Worm (Caenorhabditis elegans) whole organism, late embryonic: ENCODE measurements around the gene srh-297.
"Not testable (repeated sequence)": the region's sequence is repeated elsewhere in the genome, so short reads cannot be mapped to it uniquely, and the experiment has no call there.

Source experiments
- C08G9.2 ChIP-seq: sonication (generic microtip); optimal IDR thresholded peaks from 2 replicates; lab custom pipeline; 2016; ENCODE audit warnings: mild to moderate bottlenecking, missing genetic modification characterization, moderate library complexity, missing compliant biosample characterization
- C38D4.7 ChIP-seq: fragments of 200-800 bp; sonication (Bioruptor generic); optimal IDR thresholded peaks from 2 replicates; lab custom pipeline; 2018; ENCODE audit warnings: mild to moderate bottlenecking, missing genetic modification characterization, moderate library complexity, missing compliant biosample characterization
- K02D7.2 ChIP-seq: sonication (generic microtip); optimal IDR thresholded peaks from 2 replicates; lab custom pipeline; 2017; ENCODE audit warnings: mild to moderate bottlenecking, missing genetic modification characterization, missing compliant biosample characterization
- Y22D7AL.16 ChIP-seq: sonication (generic microtip); optimal IDR thresholded peaks from 2 replicates; lab custom pipeline; 2016; ENCODE audit warnings: missing genetic modification characterization, missing compliant biosample characterization
- ceh-18 ChIP-seq: sonication (generic microtip); optimal IDR thresholded peaks from 2 replicates; lab custom pipeline; 2016; ENCODE audit warnings: missing genetic modification characterization, missing compliant biosample characterization
- ceh-19 ChIP-seq: fragments of 200-800 bp; sonication (Bioruptor generic); optimal IDR thresholded peaks from 2 replicates; lab custom pipeline; 2018; ENCODE audit warnings: mild to moderate bottlenecking, missing genetic modification characterization, missing compliant biosample characterization
- ceh-2 ChIP-seq: sonication (generic microtip); optimal IDR thresholded peaks from 2 replicates; lab custom pipeline; 2016; ENCODE audit warnings: missing genotype, missing genetic modification characterization, missing compliant biosample characterization
- ceh-22 ChIP-seq: sonication (generic microtip); optimal IDR thresholded peaks from 2 replicates; lab custom pipeline; 2017; ENCODE audit warnings: missing biosample characterization, missing genetic modification characterization
- ceh-30 ChIP-seq: fragments of 150-350 bp; optimal IDR thresholded peaks from 2 replicates; lab custom pipeline; 2014; ENCODE audit warnings: missing biosample characterization, missing genetic modification characterization
- ceh-31 ChIP-seq: sonication (generic microtip); optimal IDR thresholded peaks from 2 replicates; lab custom pipeline; 2016; ENCODE audit warnings: missing genetic modification characterization, missing compliant biosample characterization
- ceh-34 ChIP-seq: sonication (generic microtip); optimal IDR thresholded peaks from 2 replicates; lab custom pipeline; 2016; ENCODE audit warnings: mild to moderate bottlenecking, missing genetic modification characterization, missing compliant biosample characterization
- ceh-6 ChIP-seq: fragments of 200-800 bp; sonication (Bioruptor generic); optimal IDR thresholded peaks from 2 replicates; lab custom pipeline; 2018; ENCODE audit warnings: mild to moderate bottlenecking, missing genetic modification characterization, missing compliant biosample characterization
- ceh-9 ChIP-seq: sonication (generic microtip); optimal IDR thresholded peaks from 2 replicates; lab custom pipeline; 2016; ENCODE audit warnings: mild to moderate bottlenecking, missing genetic modification characterization, inconsistent platforms, missing compliant biosample characterization
- dmd-4 ChIP-seq: sonication (generic microtip); optimal IDR thresholded peaks from 2 replicates; lab custom pipeline; 2016; ENCODE audit warnings: borderline replicate concordance, missing genetic modification characterization, missing compliant biosample characterization
- elt-4 ChIP-seq: sonication (generic microtip); optimal IDR thresholded peaks from 2 replicates; lab custom pipeline; 2016; ENCODE audit warnings: missing genetic modification characterization, missing compliant biosample characterization
- ets-4 ChIP-seq: sonication (generic microtip); optimal IDR thresholded peaks from 2 replicates; lab custom pipeline; 2016; ENCODE audit warnings: missing genetic modification characterization, missing compliant biosample characterization
- eyg-1 ChIP-seq: sonication (generic microtip); optimal IDR thresholded peaks from 2 replicates; lab custom pipeline; 2016; ENCODE audit warnings: missing genotype, missing genetic modification characterization, missing compliant biosample characterization
- fkh-10 ChIP-seq: fragments of 150-350 bp; optimal IDR thresholded peaks from 2 replicates; lab custom pipeline; 2014; ENCODE audit warnings: missing biosample characterization, missing genetic modification reagents, missing genetic modification characterization
- hlh-30 ChIP-seq: sonication (generic microtip); optimal IDR thresholded peaks from 2 replicates; lab custom pipeline; 2017; ENCODE audit warnings: antibody characterized with exemption, missing genetic modification characterization, missing compliant biosample characterization; ENCODE audit not compliant: insufficient read depth
- hlh-6 ChIP-seq: sonication (generic microtip); optimal IDR thresholded peaks from 2 replicates; lab custom pipeline; 2016; ENCODE audit warnings: missing genotype, missing genetic modification characterization, missing compliant biosample characterization
- mec-3 ChIP-seq: sonication (generic microtip); optimal IDR thresholded peaks from 2 replicates; lab custom pipeline; 2016; ENCODE audit warnings: borderline replicate concordance, missing genetic modification characterization, missing compliant biosample characterization
- nhr-11 ChIP-seq: fragments of 150-350 bp; optimal IDR thresholded peaks from 2 replicates; lab custom pipeline; 2014; ENCODE audit warnings: missing biosample characterization, missing genetic modification characterization
- nhr-232 ChIP-seq: sonication (generic microtip); optimal IDR thresholded peaks from 2 replicates; lab custom pipeline; 2016; ENCODE audit warnings: missing genetic modification characterization, missing compliant biosample characterization
- npax-4 ChIP-seq: sonication (generic microtip); optimal IDR thresholded peaks from 2 replicates; lab custom pipeline; 2016; ENCODE audit warnings: missing genetic modification characterization, missing compliant biosample characterization
- odd-2 ChIP-seq: sonication (generic microtip); optimal IDR thresholded peaks from 2 replicates; lab custom pipeline; 2017; ENCODE audit warnings: antibody characterized with exemption, mild to moderate bottlenecking, missing genetic modification characterization, missing compliant biosample characterization
- pha-2 ChIP-seq: sonication (generic microtip); optimal IDR thresholded peaks from 2 replicates; lab custom pipeline; 2017; ENCODE audit warnings: mild to moderate bottlenecking, missing genetic modification characterization, missing compliant biosample characterization
- pros-1 ChIP-seq: fragments of 150-350 bp; optimal IDR thresholded peaks from 2 replicates; lab custom pipeline; 2014; ENCODE audit warnings: missing biosample characterization, missing genetic modification reagents, missing genetic modification characterization
- ref-2 ChIP-seq: sonication (generic microtip); optimal IDR thresholded peaks from 2 replicates; lab custom pipeline; 2016; ENCODE audit warnings: missing genetic modification characterization, missing compliant biosample characterization
- sdc-2 ChIP-seq: sonication (generic microtip); optimal IDR thresholded peaks from 2 replicates; lab custom pipeline; 2016; ENCODE audit warnings: missing genotype, missing genetic modification characterization, missing compliant biosample characterization
- syd-9 ChIP-seq: sonication (generic microtip); optimal IDR thresholded peaks from 2 replicates; lab custom pipeline; 2016; ENCODE audit warnings: mild to moderate bottlenecking, missing genetic modification characterization, moderate library complexity, missing compliant biosample characterization
- tbx-2 ChIP-seq: sonication (generic microtip); optimal IDR thresholded peaks from 2 replicates; lab custom pipeline; 2016; ENCODE audit warnings: missing genetic modification characterization, missing compliant biosample characterization
- tbx-7 ChIP-seq: sonication (generic microtip); optimal IDR thresholded peaks from 2 replicates; lab custom pipeline; 2016; ENCODE audit warnings: missing genotype, missing genetic modification characterization, missing compliant biosample characterization
- ttx-3 ChIP-seq: sonication (generic microtip); optimal IDR thresholded peaks from 2 replicates; lab custom pipeline; 2016; ENCODE audit warnings: missing genetic modification reagents, missing genetic modification characterization, missing compliant biosample characterization
- unc-3 ChIP-seq, 2 experiments: fragments of 200-800 bp in 1 of 2; sonication (Bioruptor generic) in 1 of 2; sonication (generic microtip) in 1 of 2; conservative IDR thresholded peaks in 1 of 2; optimal IDR thresholded peaks in 1 of 2; 2 replicates each; pipeline versions ENCODE4 v1.3.6 to Lab custom; 2016 to 2022; ENCODE audit warnings: missing compliant biosample characterization in 2 of 2, missing genetic modification characterization in 2 of 2, missing genetic modification reagents in 1 of 2
- unc-55 ChIP-seq: sonication (generic microtip); optimal IDR thresholded peaks from 2 replicates; lab custom pipeline; 2017; ENCODE audit warnings: missing biosample characterization, missing genetic modification reagents, missing genetic modification characterization
- unc-86 ChIP-seq: sonication (generic microtip); optimal IDR thresholded peaks from 2 replicates; lab custom pipeline; 2016; ENCODE audit warnings: missing genetic modification characterization, missing compliant biosample characterization
- zip-5 ChIP-seq: sonication (generic microtip); optimal IDR thresholded peaks from 2 replicates; lab custom pipeline; 2016; ENCODE audit warnings: missing genetic modification characterization, missing compliant biosample characterization

srh-297 gene

DNA sequence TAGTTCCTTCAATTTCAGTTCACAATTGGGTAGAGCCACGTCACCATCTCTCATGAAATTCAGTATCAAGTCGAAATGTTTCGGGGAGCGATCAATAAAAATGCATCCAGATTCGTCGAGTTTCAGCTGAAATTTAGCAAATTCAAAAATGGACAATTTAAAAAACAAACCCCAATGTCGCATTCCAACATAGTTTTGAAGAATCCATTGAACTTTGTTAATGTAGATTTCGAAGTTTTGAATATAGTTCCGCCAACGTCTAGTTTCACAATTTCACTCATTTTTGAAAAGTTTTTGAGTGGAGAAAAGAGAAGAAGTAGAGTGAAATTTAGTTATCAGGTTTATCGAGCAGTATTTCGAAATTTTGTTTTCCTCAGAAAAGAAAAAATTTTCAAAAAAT, 8.6 kb downstream of the srh-297 start, which contains the start of gene ZC239.14:
TSS of gene ZC239.14 (minus strand) at position 305 of the 400 bp plus-strand sequence.
- TF ChIP-seq ceh-2 (tag; lab: Kevin White, UChicago) (no peak), hlh-6 (tag; lab: Kevin White, UChicago) (no peak), ceh-6 (no peak), C08G9.2 (tag; lab: Kevin White, UChicago) (no peak), ceh-9 (tag; lab: Kevin White, UChicago) (no peak)

DNA sequence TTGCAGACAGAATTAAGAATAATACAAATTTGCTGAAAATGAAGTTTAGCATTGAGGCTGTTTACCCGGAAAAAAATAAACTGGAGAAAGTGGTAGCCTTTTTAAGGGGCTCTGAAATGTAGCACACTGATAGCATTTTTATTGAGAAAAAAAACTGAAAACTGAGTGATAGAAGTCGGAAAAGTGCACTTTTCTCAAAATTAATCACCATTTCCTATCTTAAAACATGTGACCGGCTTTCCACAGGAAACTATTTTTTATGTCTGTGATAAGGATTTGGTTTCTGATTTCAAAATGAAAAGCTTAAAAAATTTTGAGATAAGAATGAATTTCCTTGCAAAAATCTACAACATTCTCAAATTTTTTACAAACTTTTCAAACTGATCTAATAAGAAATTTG, 9.6 kb downstream of the srh-297 start, which contains the start of gene ZC239.22:
TSS of gene ZC239.22 (minus strand) at position 101 of the 400 bp plus-strand sequence.
- TF ChIP-seq ref-2 (tag; lab: Kevin White, UChicago), result no peak
- TF ChIP-seq sdc-2 (tag; lab: Kevin White, UChicago), result no peak
- no peak for TF ChIP-seq ets-4
- TF ChIP-seq C38D4.7 (GFP tag; lab: Kevin White, UChicago), result no peak
- no peak for TF ChIP-seq K02D7.2 (tag; lab: Kevin White, UChicago)
- no peak for TF ChIP-seq ceh-18 (tag; lab: Kevin White, UChicago)
- no peak for TF ChIP-seq unc-55 (GFP tag; lab: Kevin White, UChicago)
- no peak for TF ChIP-seq mec-3 (tag; lab: Kevin White, UChicago)
- TF ChIP-seq tbx-2 (tag; lab: Kevin White, UChicago), result no peak
- no peak for TF ChIP-seq pros-1 (tag; lab: Kevin White, UChicago)

DNA sequence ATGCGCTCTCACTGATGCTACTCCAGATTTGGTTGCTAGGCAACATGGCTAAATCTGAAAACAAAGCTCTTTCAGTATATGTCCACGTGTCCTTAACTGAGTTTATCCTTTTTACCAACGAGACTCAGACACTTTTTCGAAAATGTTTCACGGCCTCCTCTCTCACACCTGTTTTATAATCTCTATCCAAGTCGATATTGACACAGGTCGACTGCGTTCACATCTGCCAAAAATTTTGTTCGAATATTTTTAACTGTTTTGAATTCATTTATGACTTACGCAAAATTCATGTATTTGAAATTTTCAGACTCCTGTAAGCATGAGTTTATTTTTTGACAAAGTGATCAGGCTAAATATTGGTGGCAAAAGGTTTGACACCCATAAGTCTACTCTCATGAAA, 14.6 kb downstream of the srh-297 start, which contains the start of gene ZC239.3:
TSS of gene ZC239.3 (plus strand) at position 301 of the 400 bp plus-strand sequence.
- TF ChIP-seq odd-2; ceh-31 (tag; lab: Kevin White, UChicago); unc-86: not testable (repeated sequence)

DNA sequence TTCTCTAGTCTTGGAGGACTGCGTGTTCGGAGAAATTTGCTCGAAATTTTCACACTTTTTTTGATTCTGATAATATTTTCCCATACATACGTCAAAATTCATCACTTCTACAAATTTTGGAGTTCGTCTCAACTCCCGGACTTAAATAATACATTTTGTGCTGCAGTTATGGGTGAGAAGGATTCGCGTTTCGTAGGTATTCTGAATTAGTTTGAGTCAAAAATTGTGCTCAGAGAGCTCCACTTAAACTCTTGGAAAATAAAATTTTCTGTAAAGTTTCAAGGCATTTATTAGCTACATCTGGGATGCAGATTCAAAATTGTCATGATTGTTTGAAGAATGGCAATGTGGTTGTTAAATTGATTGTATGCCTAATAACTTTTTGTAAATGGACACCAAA, 16.4 kb downstream of the srh-297 start, which contains the start of gene ZC239.4:
TSS of gene ZC239.4 (plus strand) at position 301 of the 400 bp plus-strand sequence.
- no peak for TF ChIP-seq dmd-4 (tag; lab: Kevin White, UChicago)
- no peak for TF ChIP-seq ceh-30
- no peak for TF ChIP-seq pha-2 (tag; lab: Kevin White, UChicago)
- no peak for TF ChIP-seq ceh-19 (GFP tag; lab: Kevin White, UChicago)
- no peak for TF ChIP-seq npax-4 (tag; lab: Kevin White, UChicago)
- no peak for TF ChIP-seq unc-3 (GFP tag; conservative IDR thresholded peaks at IDR 0.05; lab: Robert Waterston, UW)
- TF ChIP-seq unc-3 (tag; optimal IDR thresholded peaks at IDR 0.05; lab: Kevin White, UChicago), result no peak
- TF ChIP-seq nhr-232 (tag; lab: Kevin White, UChicago), result no peak
- TF ChIP-seq fkh-10, result no peak
- no peak for TF ChIP-seq hlh-30 (tag; lab: Kevin White, UChicago)

DNA sequence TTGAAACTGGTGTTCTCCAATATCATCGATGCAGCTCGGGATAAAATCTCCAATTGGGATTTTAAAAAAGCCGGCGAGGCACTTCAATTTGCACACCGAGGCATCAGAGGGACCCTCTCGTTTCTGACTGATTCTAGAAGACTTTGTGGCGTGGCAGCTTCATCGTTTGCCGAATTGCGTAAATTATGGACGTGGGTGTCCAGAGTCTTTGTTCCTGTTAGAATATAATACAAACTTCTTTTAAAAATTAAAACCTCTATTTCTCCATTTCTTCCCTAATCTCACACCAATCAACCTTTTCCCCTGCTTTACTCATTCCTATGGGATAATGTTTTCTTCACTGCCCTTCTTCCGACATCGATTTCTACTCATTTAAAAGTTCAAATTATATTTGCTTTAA, 20.0 kb downstream of the srh-297 start, which contains the start of gene ZC239.5:
TSS of gene ZC239.5 (plus strand) at position 301 of the 400 bp plus-strand sequence.
- TF ChIP-seq ceh-22 (no peak), mec-3 (tag; lab: Kevin White, UChicago) (no peak), Y22D7AL.16 (no peak), tbx-7 (tag; lab: Kevin White, UChicago) (no peak)

DNA sequence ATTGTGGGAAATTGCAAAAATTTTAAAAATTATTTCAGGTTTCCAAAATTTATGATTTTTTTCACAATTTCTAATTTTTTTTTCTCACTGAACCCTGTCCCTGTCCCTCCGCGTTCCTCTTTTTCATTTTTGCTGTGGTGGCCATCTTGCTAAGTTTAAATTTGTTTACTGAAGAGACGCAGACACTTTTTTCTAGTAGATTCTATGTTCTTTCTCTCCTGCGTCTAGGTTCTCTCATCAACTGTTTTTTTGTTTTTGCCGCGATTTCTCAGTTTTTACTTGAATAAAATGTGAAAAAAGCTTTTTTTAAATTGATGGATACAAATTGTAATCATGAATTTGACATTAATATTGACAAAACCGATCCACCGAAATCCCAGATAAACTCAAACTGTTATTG, 21.1 kb downstream of the srh-297 start, which contains the start of gene ZC239.6:
TSS of gene ZC239.6 (plus strand) at position 381 of the 400 bp plus-strand sequence.
- TF ChIP-seq eyg-1 (no peak), ceh-18 (tag; lab: Kevin White, UChicago) (no peak), Y22D7AL.16 (no peak), ceh-9 (tag; lab: Kevin White, UChicago) (no peak), ceh-34 (tag; lab: Kevin White, UChicago) (no peak), odd-2 (no peak), nhr-11 (tag; lab: Kevin White, UChicago) (no peak), elt-4 (tag; lab: Kevin White, UChicago) (no peak), zip-5 (no peak), mec-3 (tag; lab: Kevin White, UChicago) (no peak), ceh-19 (GFP tag; lab: Kevin White, UChicago) (no peak), pros-1 (tag; lab: Kevin White, UChicago) (no peak), ceh-30 (no peak), tbx-2 (tag; lab: Kevin White, UChicago) (no peak), ttx-3 (tag; lab: Kevin White, UChicago) (no peak), syd-9 (tag; lab: Kevin White, UChicago) (no peak)
